Fruit fly (Drosophila melanogaster): ENCODE measurements around the gene Syp.
A peak's percentile ranks its signal among the peaks of the same experiment; 100 is the strongest.

Gene Syp

dm6 chr3R:20765302-20766155 is 9.0 kb downstream of the Syp start:
- TF ChIP-seq rn (GFP tag; IDR thresholded peaks at IDR 0.05) = no peak
- TF ChIP-seq CG12605 (GFP tag; IDR thresholded peaks at IDR 0.05) = peak; percentile 76
- TF ChIP-seq fd96Ca (GFP tag; IDR thresholded peaks at IDR 0.05) = peak; percentile 32; the same call in 2 of the 3 replicates
- no peak for TF ChIP-seq CG8159 (tag; optimal IDR thresholded peaks at IDR 0.05)
- no peak for TF ChIP-seq CG15710 (tag; optimal IDR thresholded peaks at IDR 0.05)
- no peak for TF ChIP-seq D1 (tag; optimal IDR thresholded peaks at IDR 0.05)
- TF ChIP-seq Pif1B (GFP tag; optimal IDR thresholded peaks at IDR 0.05) = no peak
- peak; percentile 47 for TF ChIP-seq Snoo (tag; optimal IDR thresholded peaks at IDR 0.05)
- peak; percentile 61; the same call in 1 of the 2 replicates for TF ChIP-seq CG32121 (GFP tag; IDR thresholded peaks at IDR 0.05)
- peak; percentile 16; the same call in 1 of the 3 replicates for TF ChIP-seq CG4496 (GFP tag; IDR thresholded peaks at IDR 0.05)
- TF ChIP-seq EcR (GFP tag; optimal IDR thresholded peaks at IDR 0.05) = peak; percentile 30
- TF ChIP-seq Pif1A (GFP tag; optimal IDR thresholded peaks at IDR 0.05) = no peak
- TF ChIP-seq CG14655 (GFP tag; optimal IDR thresholded peaks at IDR 0.05) = peak; percentile 37
- TF ChIP-seq CG17806 (tag; optimal IDR thresholded peaks at IDR 0.05) = no peak
- no peak for TF ChIP-seq CG34367 (tag; optimal IDR thresholded peaks at IDR 0.05)
- no peak for TF ChIP-seq gl (tag; optimal IDR thresholded peaks at IDR 0.05)
- no peak for TF ChIP-seq CG8301 (tag; optimal IDR thresholded peaks at IDR 0.05)
- TF ChIP-seq CG9948 (tag; optimal IDR thresholded peaks at IDR 0.05) = no peak
- TF ChIP-seq CG10348 (GFP tag; IDR thresholded peaks at IDR 0.05) = 0 out of 2 replicates have a peak, but pooled peaks have one; percentile 33
- peak; percentile 46 for TF ChIP-seq Ets98B (GFP tag; IDR thresholded peaks at IDR 0.05)
- no peak for TF ChIP-seq CG13204 (GFP tag; optimal IDR thresholded peaks at IDR 0.05)

- TF ChIP-seq fd96Ca (GFP tag; IDR thresholded peaks at IDR 0.05) (no peak), EcR (GFP tag; optimal IDR thresholded peaks at IDR 0.05) (no peak), Snoo (tag; optimal IDR thresholded peaks at IDR 0.05) (no peak), CG34367 (tag; optimal IDR thresholded peaks at IDR 0.05) (no peak), CG15710 (tag; optimal IDR thresholded peaks at IDR 0.05) (no peak), CG12605 (GFP tag; IDR thresholded peaks at IDR 0.05) (no peak), Pif1A (GFP tag; optimal IDR thresholded peaks at IDR 0.05) (no peak), CG14655 (GFP tag; optimal IDR thresholded peaks at IDR 0.05) (no peak), Ets98B (GFP tag; IDR thresholded peaks at IDR 0.05) (no peak), CG13204 (GFP tag; optimal IDR thresholded peaks at IDR 0.05) (no peak), CG9948 (tag; optimal IDR thresholded peaks at IDR 0.05) (no peak), CG10348 (GFP tag; IDR thresholded peaks at IDR 0.05) (no peak), CG32121 (GFP tag; IDR thresholded peaks at IDR 0.05) (no peak), Pif1B (GFP tag; optimal IDR thresholded peaks at IDR 0.05) (no peak), CG4496 (GFP tag; IDR thresholded peaks at IDR 0.05) (no peak), gl (tag; optimal IDR thresholded peaks at IDR 0.05) (no peak), rn (GFP tag; IDR thresholded peaks at IDR 0.05) (no peak)
Observed at dm6 chr3R:20766156-20766486, 9.6 kb downstream of the Syp start.

dm6 chr3R:20772543-20772942 is 16.0 kb downstream of the Syp start, which contains the start of gene Takl1:
Gene Takl1, minus strand, starts transcription at chr3R:20772601.
- no peak for TF ChIP-seq CG8159 (tag; optimal IDR thresholded peaks at IDR 0.05)
- no peak for TF ChIP-seq CG14655 (GFP tag; optimal IDR thresholded peaks at IDR 0.05)
- TF ChIP-seq CG4496 (GFP tag; IDR thresholded peaks at IDR 0.05) = no peak
- TF ChIP-seq CG8301 (tag; optimal IDR thresholded peaks at IDR 0.05) = no peak
- no peak for TF ChIP-seq CG13204 (GFP tag; optimal IDR thresholded peaks at IDR 0.05)
- TF ChIP-seq rn (GFP tag; IDR thresholded peaks at IDR 0.05) = no peak
- TF ChIP-seq CG15710 (tag; optimal IDR thresholded peaks at IDR 0.05) = no peak
- TF ChIP-seq fd96Ca (GFP tag; IDR thresholded peaks at IDR 0.05) = no peak
- TF ChIP-seq gl (tag; optimal IDR thresholded peaks at IDR 0.05) = no peak
- no peak for TF ChIP-seq EcR (GFP tag; optimal IDR thresholded peaks at IDR 0.05)
- TF ChIP-seq CG17806 (tag; optimal IDR thresholded peaks at IDR 0.05) = no peak
- TF ChIP-seq Pif1A (GFP tag; optimal IDR thresholded peaks at IDR 0.05) = no peak
- TF ChIP-seq D1 (tag; optimal IDR thresholded peaks at IDR 0.05) = no peak

- TF ChIP-seq fd96Ca (GFP tag; IDR thresholded peaks at IDR 0.05) (peak; percentile 60; the same call in 1 of the 3 replicates), CG13204 (GFP tag; optimal IDR thresholded peaks at IDR 0.05) (peak; percentile 35), CG9948 (tag; optimal IDR thresholded peaks at IDR 0.05) (peak; percentile 42), CG8301 (tag; optimal IDR thresholded peaks at IDR 0.05) (peak; percentile 20), Ets98B (GFP tag; IDR thresholded peaks at IDR 0.05) (no peak), CG15710 (tag; optimal IDR thresholded peaks at IDR 0.05) (peak; percentile 46), Pif1A (GFP tag; optimal IDR thresholded peaks at IDR 0.05) (peak; percentile 64), EcR (GFP tag; optimal IDR thresholded peaks at IDR 0.05) (peak; percentile 34), CG17806 (tag; optimal IDR thresholded peaks at IDR 0.05) (peak; percentile 42), D1 (tag; optimal IDR thresholded peaks at IDR 0.05) (no peak), Snoo (tag; optimal IDR thresholded peaks at IDR 0.05) (no peak), CG8159 (tag; optimal IDR thresholded peaks at IDR 0.05) (peak; percentile 54), CG34367 (tag; optimal IDR thresholded peaks at IDR 0.05) (no peak), CG10348 (GFP tag; IDR thresholded peaks at IDR 0.05) (no peak), CG4496 (GFP tag; IDR thresholded peaks at IDR 0.05) (no peak; the same call in 2 of the 3 replicates), CG12605 (GFP tag; IDR thresholded peaks at IDR 0.05) (0 out of 2 replicates have a peak, but pooled peaks have one; percentile 16), CG14655 (GFP tag; optimal IDR thresholded peaks at IDR 0.05) (peak; percentile 50), gl (tag; optimal IDR thresholded peaks at IDR 0.05) (peak; percentile 15), Pif1B (GFP tag; optimal IDR thresholded peaks at IDR 0.05) (no peak)
Observed at dm6 chr3R:20773174-20773573, 16.6 kb downstream of the Syp start.

- TF ChIP-seq CG12605 (GFP tag; IDR thresholded peaks at IDR 0.05) (no peak), CG13204 (GFP tag; optimal IDR thresholded peaks at IDR 0.05) (peak; percentile 67), CG4496 (GFP tag; IDR thresholded peaks at IDR 0.05) (peak; percentile 59; the same call in 1 of the 3 replicates)
Observed at dm6 chr3R:20774125-20774524, 17.6 kb downstream of the Syp start.
